Fruit fly (Drosophila melanogaster) whole organism, adult: ENCODE results near the gene CG15747.

Experiments used
- CG11617 ChIP-seq: fragments of 200-800 bp; sonication (Bioruptor generic); optimal IDR thresholded peaks from 2 replicates; lab custom pipeline; 2017; ENCODE audit warnings: mild to moderate bottlenecking, missing biosample characterization, missing genetic modification reagents, missing genetic modification characterization
- CG14711 ChIP-seq: fragments of 200-800 bp; sonication (Bioruptor generic); optimal IDR thresholded peaks from 2 replicates; lab custom pipeline; 2018; ENCODE audit warnings: missing biosample characterization, mild to moderate bottlenecking, missing genetic modification characterization, moderate library complexity
- CG1620 ChIP-seq: fragments of 200-800 bp; sonication (Bioruptor generic); optimal IDR thresholded peaks from 2 replicates; lab custom pipeline; 2016; ENCODE audit warnings: missing biosample characterization, missing genetic modification characterization
- CG33017 ChIP-seq: fragments of 200-800 bp; sonication (Bioruptor generic); optimal IDR thresholded peaks from 2 replicates; lab custom pipeline; 2018; ENCODE audit warnings: missing biosample characterization, mild to moderate bottlenecking, missing genetic modification characterization, moderate library complexity
- CG7045 ChIP-seq: fragments of 200-800 bp; sonication (Bioruptor generic); optimal IDR thresholded peaks from 2 replicates; lab custom pipeline; 2017; ENCODE audit warnings: missing biosample characterization, mild to moderate bottlenecking, missing genetic modification characterization
- CG7101 ChIP-seq: fragments of 200-800 bp; sonication (Bioruptor generic); optimal IDR thresholded peaks from 2 replicates; lab custom pipeline; 2018; ENCODE audit warnings: missing biosample characterization, mild to moderate bottlenecking, missing genetic modification characterization, moderate library complexity
- Clk ChIP-seq: fragments of 200-800 bp; sonication (Bioruptor generic); optimal IDR thresholded peaks from 2 replicates; lab custom pipeline; 2017; ENCODE audit warnings: missing biosample characterization, missing genetic modification characterization
- cic ChIP-seq: fragments of 200-800 bp; sonication (Bioruptor generic); optimal IDR thresholded peaks from 2 replicates; lab custom pipeline; 2017; ENCODE audit warnings: missing biosample characterization, mild to moderate bottlenecking, missing genetic modification characterization, moderate library complexity
- cnc ChIP-seq, 2 experiments: fragments of >200 bp; optimal IDR thresholded peaks; 2 replicates each; lab custom pipeline; 2017
- kay ChIP-seq: fragments of 200-800 bp; sonication (Bioruptor generic); peaks from one replicate; lab custom pipeline; 2016; ENCODE audit warnings: missing biosample characterization, missing genetic modification characterization, borderline replicate concordance
- pad ChIP-seq: fragments of 200-800 bp; sonication (Bioruptor generic); optimal IDR thresholded peaks from 3 replicates; lab custom pipeline; 2017; ENCODE audit warnings: missing biosample characterization, missing genetic modification characterization, mild to moderate bottlenecking, moderate library complexity, missing genetic modification reagents
- tj ChIP-seq: fragments of 200-800 bp; sonication (Bioruptor generic); optimal IDR thresholded peaks from 3 replicates; lab custom pipeline; 2017; ENCODE audit warnings: missing biosample characterization, mild to moderate bottlenecking, missing genetic modification characterization, moderate library complexity
- toe ChIP-seq: fragments of 200-800 bp; sonication (Bioruptor generic); optimal IDR thresholded peaks from 2 replicates; lab custom pipeline; 2016; ENCODE audit warnings: missing biosample characterization, missing genetic modification characterization

- TF ChIP-seq cic (GFP tag; lab: Kevin White, UChicago) (peak; percentile 38), CG7101 (tag; lab: Kevin White, UChicago) (peak; percentile 89), tj (peak; percentile 38), CG11617 (GFP tag; lab: Kevin White, UChicago) (peak; percentile 90), CG14711 (peak; percentile 64), CG7045 (no peak), CG33017 (tag; lab: Kevin White, UChicago) (peak; percentile 12), pad (GFP tag; lab: Kevin White, UChicago) (peak; percentile 70), toe (peak; percentile 45), cnc (optimal IDR thresholded peaks at IDR 0.05; lab: Kevin White, UChicago) (no peak), CG1620 (peak; percentile 97), kay (GFP tag; lab: Kevin White, UChicago) (no peak), Clk (peak; percentile 16)
Measured at dm6 chrX:13337454-13337853, 664 bp upstream of the CG15747 start, which contains the start of gene RpS15Aa.
